Worm (Caenorhabditis elegans) whole organism, L2 larva: ENCODE results near the gene mcm-3.

ENCODE experiments used
- C34F6.9 ChIP-seq: fragments of 150-350 bp; optimal IDR thresholded peaks from 2 replicates; lab custom pipeline; 2014; ENCODE audit warnings: missing biosample characterization, missing genetic modification characterization
- F13H6.1 ChIP-seq: sonication (generic microtip); optimal IDR thresholded peaks from 2 replicates; lab custom pipeline; 2016; ENCODE audit warnings: missing genetic modification characterization, missing compliant biosample characterization
- Y55F3AM.14 ChIP-seq: fragments of 200-800 bp; sonication (Bioruptor generic); optimal IDR thresholded peaks from 2 replicates; lab custom pipeline; 2018; ENCODE audit warnings: mild to moderate bottlenecking, missing genetic modification characterization, missing compliant biosample characterization
- ZK546.5 ChIP-seq: sonication (generic microtip); optimal IDR thresholded peaks from 2 replicates; lab custom pipeline; 2017; ENCODE audit warnings: missing biosample characterization, missing genetic modification characterization
- alr-1 ChIP-seq: fragments of 150-350 bp; optimal IDR thresholded peaks from 2 replicates; lab custom pipeline; 2014; ENCODE audit warnings: missing biosample characterization, missing genetic modification characterization
- aly-2 ChIP-seq: fragments of 150-350 bp; optimal IDR thresholded peaks from 2 replicates; lab custom pipeline; 2014; ENCODE audit warnings: missing biosample characterization, missing genetic modification characterization
- ama-1 ChIP-seq: fragments of 150-350 bp; optimal IDR thresholded peaks from 2 replicates; lab custom pipeline; 2018; ENCODE audit warnings: inconsistent platforms
- blmp-1 ChIP-seq: sonication (generic microtip); optimal IDR thresholded peaks from 2 replicates; lab custom pipeline; 2017; ENCODE audit warnings: missing genetic modification characterization, mild to moderate bottlenecking, missing compliant biosample characterization, antibody characterized with exemption, moderate library complexity; ENCODE audit not compliant: insufficient read depth
- ceh-16 ChIP-seq: fragments of 150-350 bp; optimal IDR thresholded peaks from 2 replicates; lab custom pipeline; 2014; ENCODE audit warnings: missing biosample characterization, missing genetic modification characterization
- ceh-82 ChIP-seq: fragments of 150-350 bp; optimal IDR thresholded peaks from 2 replicates; lab custom pipeline; 2014; ENCODE audit warnings: missing biosample characterization, missing genetic modification characterization
- crh-2 ChIP-seq: sonication (generic microtip); optimal IDR thresholded peaks from 2 replicates; lab custom pipeline; 2017; ENCODE audit warnings: missing biosample characterization, missing genetic modification characterization
- dmd-4 ChIP-seq: sonication (generic microtip); optimal IDR thresholded peaks from 2 replicates; lab custom pipeline; 2017; ENCODE audit warnings: missing biosample characterization, missing genetic modification characterization
- fos-1 ChIP-seq: fragments of 150-350 bp; optimal IDR thresholded peaks from 2 replicates; lab custom pipeline; 2014; ENCODE audit warnings: missing biosample characterization, missing genetic modification characterization
- gmeb-1 ChIP-seq: fragments of 150-350 bp; optimal IDR thresholded peaks from 2 replicates; lab custom pipeline; 2014; ENCODE audit warnings: missing biosample characterization, missing genetic modification characterization
- lin-11 ChIP-seq: fragments of 150-350 bp; sonication (generic microtip); optimal IDR thresholded peaks from 2 replicates; lab custom pipeline; 2014; ENCODE audit warnings: missing biosample characterization, missing genetic modification characterization, inconsistent platforms, mixed read lengths
- lin-13 ChIP-seq: fragments of 150-350 bp; optimal IDR thresholded peaks from 2 replicates; lab custom pipeline; 2014; ENCODE audit warnings: missing biosample characterization, missing genetic modification reagents, missing genetic modification characterization
- lin-39 ChIP-seq: fragments of 150-350 bp; optimal IDR thresholded peaks from 2 replicates; lab custom pipeline; 2014; ENCODE audit warnings: missing biosample characterization, missing genetic modification reagents, missing genetic modification characterization
- lsy-2 ChIP-seq, 2 experiments: fragments of 150-350 bp in 1 of 2; sonication (generic microtip) in 1 of 2; optimal IDR thresholded peaks; 2 replicates each; lab custom pipeline; 2014 to 2017; ENCODE audit warnings: missing biosample characterization in 2 of 2, missing genetic modification characterization in 2 of 2
- mbf-1 ChIP-seq: sonication (generic microtip); optimal IDR thresholded peaks from 2 replicates; lab custom pipeline; 2017; ENCODE audit warnings: missing biosample characterization, missing genetic modification characterization
- mdl-1 ChIP-seq, 2 experiments: fragments of 150-350 bp in 1 of 2; sonication (generic microtip) in 1 of 2; optimal IDR thresholded peaks; 2 replicates each; lab custom pipeline; 2017; ENCODE audit warnings: missing biosample characterization in 2 of 2, missing genetic modification characterization in 2 of 2
- nhr-10 ChIP-seq: sonication (generic microtip); optimal IDR thresholded peaks from 2 replicates; lab custom pipeline; 2017; ENCODE audit warnings: missing biosample characterization, missing genetic modification characterization
- nhr-12 ChIP-seq: fragments of 150-350 bp; optimal IDR thresholded peaks from 2 replicates; lab custom pipeline; 2014; ENCODE audit warnings: missing biosample characterization, missing genetic modification characterization
- nhr-129 ChIP-seq: fragments of 150-350 bp; optimal IDR thresholded peaks from 2 replicates; lab custom pipeline; 2014; ENCODE audit warnings: missing biosample characterization, missing genetic modification characterization
- nhr-21 ChIP-seq: fragments of 150-350 bp; optimal IDR thresholded peaks from 2 replicates; lab custom pipeline; 2014; ENCODE audit warnings: missing biosample characterization, missing genetic modification characterization
- nhr-237 ChIP-seq: fragments of 150-350 bp; optimal IDR thresholded peaks from 2 replicates; lab custom pipeline; 2014; ENCODE audit warnings: missing biosample characterization, missing genetic modification characterization
- nhr-25 ChIP-seq: fragments of 150-350 bp; sonication (generic microtip); optimal IDR thresholded peaks from 3 replicates; lab custom pipeline; 2014; ENCODE audit warnings: missing biosample characterization, missing genetic modification characterization
- nhr-77 ChIP-seq: fragments of 150-350 bp; optimal IDR thresholded peaks from 2 replicates; lab custom pipeline; 2014; ENCODE audit warnings: missing biosample characterization, missing genetic modification characterization
- sem-4 ChIP-seq: fragments of 150-350 bp; optimal IDR thresholded peaks from 2 replicates; lab custom pipeline; 2014; ENCODE audit warnings: missing biosample characterization, missing genetic modification reagents, missing genetic modification characterization
- skn-1 ChIP-seq: sonication (generic microtip); optimal IDR thresholded peaks from 2 replicates; lab custom pipeline; 2017; ENCODE audit warnings: missing biosample characterization, missing genetic modification characterization
- sma-3 ChIP-seq: sonication (generic microtip); optimal IDR thresholded peaks from 2 replicates; lab custom pipeline; 2016; ENCODE audit warnings: missing genetic modification reagents, missing genetic modification characterization, missing compliant biosample characterization
- sma-9 ChIP-seq, 2 experiments: fragments of 150-350 bp in 1 of 2; sonication (generic microtip) in 1 of 2; optimal IDR thresholded peaks; 2 replicates each; lab custom pipeline; 2014 to 2016; ENCODE audit warnings: missing genetic modification characterization in 2 of 2, mild to moderate bottlenecking in 1 of 2, missing biosample characterization in 1 of 2, missing compliant biosample characterization in 1 of 2, missing genetic modification reagents in 1 of 2, moderate library complexity in 1 of 2
- snpc-4 ChIP-seq: fragments of 150-350 bp; optimal IDR thresholded peaks from 2 replicates; lab custom pipeline; 2014; ENCODE audit warnings: missing biosample characterization, missing genetic modification characterization
- unc-39 ChIP-seq: fragments of 150-350 bp; optimal IDR thresholded peaks from 2 replicates; lab custom pipeline; 2014; ENCODE audit warnings: missing biosample characterization, missing genetic modification characterization
- unc-55 ChIP-seq: fragments of 150-350 bp; sonication (generic microtip); optimal IDR thresholded peaks from 3 replicates; lab custom pipeline; 2014; ENCODE audit warnings: missing biosample characterization, missing genetic modification reagents, missing genetic modification characterization
- unc-62 ChIP-seq: fragments of 150-350 bp; optimal IDR thresholded peaks from 2 replicates; lab custom pipeline; 2014; ENCODE audit warnings: missing biosample characterization, missing genetic modification reagents, missing genetic modification characterization
- zag-1 ChIP-seq: fragments of 150-350 bp; optimal IDR thresholded peaks from 2 replicates; lab custom pipeline; 2014; ENCODE audit warnings: missing biosample characterization, missing genetic modification characterization
- ztf-1 ChIP-seq: fragments of 200-800 bp; sonication (Bioruptor generic); conservative IDR thresholded peaks from 2 replicates; pipeline ENCODE4 v1.3.6; 2022; ENCODE audit warnings: missing genetic modification characterization, missing compliant biosample characterization
- ztf-11 ChIP-seq: sonication (generic microtip); optimal IDR thresholded peaks from 2 replicates; lab custom pipeline; 2017; ENCODE audit warnings: missing biosample characterization, missing genetic modification characterization

Gene mcm-3

DNA sequence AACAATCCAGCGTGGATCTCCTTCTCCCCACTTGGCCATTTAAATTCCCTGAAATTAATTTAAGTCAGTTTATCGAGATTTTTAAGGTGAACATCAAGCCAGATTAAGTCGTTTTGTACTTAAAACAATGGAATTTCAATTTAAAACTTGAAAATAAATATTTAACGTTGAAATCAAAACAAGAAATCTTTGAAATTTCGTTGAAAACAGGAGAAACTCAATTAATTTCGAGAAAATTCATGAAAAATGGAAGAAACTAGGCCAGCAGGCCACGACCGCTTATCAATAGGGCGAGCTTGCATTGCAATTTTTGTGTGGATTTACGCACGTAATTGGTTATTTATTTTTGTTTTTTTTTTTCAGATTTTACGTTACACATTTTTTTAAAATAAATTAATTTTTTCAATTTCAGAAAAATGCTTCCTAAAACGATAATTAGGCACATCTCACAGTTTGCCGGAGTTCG lies 26.0 kb upstream of the mcm-3 start, which contains the start of the genes ahsa-1 and C01G10.7 (continued):
- TF ChIP-seq mdl-1 (tag; optimal IDR thresholded peaks at IDR 0.05; lab: Kevin White, UChicago), result peak in 1 of 2 experiments; percentile 6
- TF ChIP-seq unc-39, result no peak
- TF ChIP-seq nhr-129 (tag; lab: Kevin White, UChicago), result peak; percentile 78
- TF ChIP-seq lin-39 (tag; lab: Kevin White, UChicago), result no peak
- peak; percentile 80 for TF ChIP-seq fos-1
- TF ChIP-seq unc-62 (GFP tag; lab: Kevin White, UChicago), result no peak

DNA sequence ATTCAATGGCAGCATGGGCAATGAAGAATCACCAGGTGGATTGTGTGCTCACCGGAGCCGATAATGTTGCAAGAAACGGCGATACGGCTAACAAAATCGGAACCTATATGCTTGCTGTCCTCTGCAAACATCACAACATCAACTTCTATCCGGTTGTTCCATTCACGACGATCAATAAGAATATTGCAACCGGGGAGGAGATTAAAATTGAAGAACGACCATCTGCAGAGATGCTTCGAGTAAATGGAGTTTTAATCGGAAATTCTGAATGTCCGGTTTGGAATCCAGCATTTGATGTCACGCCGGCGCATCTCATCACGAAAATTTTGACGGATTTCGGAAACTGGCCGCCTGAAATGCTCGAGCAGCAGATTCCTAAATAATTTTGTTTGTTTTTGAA lies 24.3 kb upstream of the mcm-3 start:
- TF ChIP-seq crh-2 (tag; lab: Kevin White, UChicago) (peak; percentile 3), ama-1 (lab: Kevin White, UChicago) (peak; percentile 79), lin-11 (tag; lab: Kevin White, UChicago) (no peak)

DNA sequence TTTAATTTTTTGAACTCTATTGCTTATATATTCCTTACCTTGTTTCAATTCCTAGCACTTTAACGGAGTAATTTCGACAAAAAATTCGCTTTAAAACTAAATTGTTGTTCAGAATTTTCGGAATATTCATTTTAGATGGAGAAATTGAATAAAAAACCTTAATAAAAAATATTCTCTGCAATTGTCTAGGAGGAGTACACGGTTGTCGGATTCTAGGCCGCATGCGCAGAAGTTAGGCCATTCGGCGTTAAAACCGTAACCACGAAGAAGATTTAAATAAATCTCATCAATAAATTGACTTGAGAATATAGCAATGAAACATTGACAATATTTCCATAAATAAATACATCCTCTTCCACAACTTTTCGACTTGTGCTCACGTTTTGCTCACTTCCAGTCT lies 22.9 kb upstream of the mcm-3 start, which contains the start of the genes C01G10.10 and C01G10.9:
C01G10.10 (minus strand) TSS at position 151 of the 400 bp plus-strand sequence.
C01G10.9 (plus strand) TSS at position 240 of the 400 bp plus-strand sequence.
- TF ChIP-seq snpc-4 (tag; lab: Kevin White, UChicago) (peak; percentile 50), nhr-237 (tag; lab: Kevin White, UChicago) (no peak), mdl-1 (tag; optimal IDR thresholded peaks at IDR 0.05; lab: Kevin White, UChicago) (no peak), ztf-11 (tag; lab: Kevin White, UChicago) (no peak), ztf-1 (GFP tag; lab: Robert Waterston, UW) (no peak), ZK546.5 (tag; lab: Kevin White, UChicago) (no peak), nhr-10 (tag; lab: Kevin White, UChicago) (no peak), ama-1 (lab: Kevin White, UChicago) (no peak), unc-55 (GFP tag; lab: Kevin White, UChicago) (peak; percentile 47), alr-1 (no peak), sma-9 (GFP tag; optimal IDR thresholded peaks at IDR 0.05; lab: Kevin White, UChicago) (peak; percentile 82), sma-9 (tag; optimal IDR thresholded peaks at IDR 0.05; lab: Kevin White, UChicago) (no peak), sem-4 (tag; lab: Kevin White, UChicago) (peak; percentile 41), skn-1 (tag; lab: Kevin White, UChicago) (no peak), lin-11 (tag; lab: Kevin White, UChicago) (no peak), mbf-1 (tag; lab: Kevin White, UChicago) (no peak), lin-13 (peak; percentile 51), nhr-25 (tag; lab: Kevin White, UChicago) (peak; percentile 46), dmd-4 (tag; lab: Kevin White, UChicago) (no peak), crh-2 (tag; lab: Kevin White, UChicago) (peak; percentile 45), C34F6.9 (tag; lab: Kevin White, UChicago) (peak; percentile 64), Y55F3AM.14 (no peak), nhr-21 (tag; lab: Kevin White, UChicago) (no peak), gmeb-1 (tag; lab: Kevin White, UChicago) (peak; percentile 47), sma-3 (peak; percentile 68), ceh-16 (tag; lab: Kevin White, UChicago) (peak; percentile 13), nhr-77 (tag; lab: Kevin White, UChicago) (no peak), zag-1 (tag; lab: Kevin White, UChicago) (no peak), blmp-1 (no peak), lsy-2 (tag; optimal IDR thresholded peaks at IDR 0.05; lab: Kevin White, UChicago) (peak; percentile 13 to 75), fos-1 (peak; percentile 9), nhr-12 (no peak), unc-39 (no peak), nhr-129 (tag; lab: Kevin White, UChicago) (no peak), lin-39 (tag; lab: Kevin White, UChicago) (no peak), aly-2 (no peak), F13H6.1 (tag; lab: Kevin White, UChicago) (peak; percentile 73), ceh-82 (tag; lab: Kevin White, UChicago) (no peak)
